Worm (Caenorhabditis elegans) whole organism, L1 larva: ENCODE data around the gene srh-70.

Source experiments
- alr-1 ChIP-seq: fragments of 200-800 bp; sonication (Bioruptor generic); optimal IDR thresholded peaks from 2 replicates; lab custom pipeline; 2018; ENCODE audit warnings: borderline replicate concordance, mild to moderate bottlenecking, missing genetic modification characterization, missing compliant biosample characterization
- ets-5 ChIP-seq: fragments of 200-800 bp; sonication (Bioruptor generic); IDR thresholded peaks from 2 replicates; pipeline ENCODE4 v1.3.6; 2022; ENCODE audit warnings: missing genetic modification characterization, missing compliant biosample characterization
- irx-1 ChIP-seq: sonication (generic microtip); optimal IDR thresholded peaks from 2 replicates; lab custom pipeline; 2016; ENCODE audit warnings: missing genetic modification characterization, missing compliant biosample characterization
- nhr-12 ChIP-seq: sonication (generic microtip); optimal IDR thresholded peaks from 2 replicates; lab custom pipeline; 2017; ENCODE audit warnings: missing biosample characterization, missing genetic modification characterization
- nhr-237 ChIP-seq: fragments of 150-350 bp; optimal IDR thresholded peaks from 2 replicates; lab custom pipeline; 2014; ENCODE audit warnings: missing biosample characterization, missing genetic modification characterization
- zip-4 ChIP-seq: fragments of 200-800 bp; sonication (Bioruptor generic); optimal IDR thresholded peaks from 2 replicates; lab custom pipeline; 2018; ENCODE audit warnings: mild to moderate bottlenecking, missing genetic modification characterization, moderate library complexity, missing compliant biosample characterization

- TF ChIP-seq nhr-12 (no peak), ets-5 (no peak), nhr-237 (tag; lab: Kevin White, UChicago) (no peak), alr-1 (tag; lab: Kevin White, UChicago) (no peak), irx-1 (tag; lab: Kevin White, UChicago) (no peak), zip-4 (GFP tag; lab: Kevin White, UChicago) (no peak)
Measured at ce11 chrII:12508650-12509049, 10.0 kb downstream of the srh-70 start, which contains the start of gene srh-67.
